Fruit fly (Drosophila melanogaster) whole organism, embryonic: ENCODE measurements around the gene CG42538.
A peak's percentile ranks its signal among the peaks of the same experiment; 100 is the strongest.

ENCODE experiments used
- Ada2b ChIP-seq: fragments of 200-800 bp; sonication (Bioruptor generic); IDR thresholded peaks from 2 replicates; pipeline ENCODE4 v1.3.6; 2022; ENCODE audit warnings: missing biosample characterization, missing genetic modification characterization
- Asciz ChIP-seq: fragments of 200-800 bp; sonication (Bioruptor generic); optimal IDR thresholded peaks from 2 replicates; lab custom pipeline; 2017; ENCODE audit warnings: missing biosample characterization, mild to moderate bottlenecking, missing genetic modification characterization, missing genetic modification reagents
- Atf6 ChIP-seq: fragments of 200-800 bp; sonication (Bioruptor generic); IDR thresholded peaks from 2 replicates; pipeline ENCODE4 v1.3.6; 2022; ENCODE audit warnings: missing biosample characterization, missing genetic modification characterization
- C15 ChIP-seq: fragments of 200-800 bp; sonication (Bioruptor generic); IDR thresholded peaks from 3 replicates; pipeline ENCODE4 v1.3.6; 2022; ENCODE audit warnings: missing biosample characterization, missing genetic modification characterization
- CG12744 ChIP-seq: fragments of 200-800 bp; sonication (Bioruptor generic); optimal IDR thresholded peaks from 2 replicates; lab custom pipeline; 2016; ENCODE audit warnings: missing biosample characterization, missing genetic modification characterization
- CG14014 ChIP-seq: fragments of 200-800 bp; sonication (Bioruptor generic); IDR thresholded peaks from 2 replicates; pipeline ENCODE4 v1.3.6; 2022; ENCODE audit warnings: missing biosample characterization, missing genetic modification characterization
- CG14860 ChIP-seq: fragments of 200-800 bp; sonication (Bioruptor generic); IDR thresholded peaks from 3 replicates; pipeline ENCODE4 v1.3.6; 2022; ENCODE audit warnings: missing biosample characterization, missing genetic modification characterization; ENCODE audit not compliant: partially characterized antibody
- CG15479 ChIP-seq: fragments of 200-800 bp; sonication (Bioruptor generic); optimal IDR thresholded peaks from 3 replicates; lab custom pipeline; 2019; ENCODE audit warnings: missing biosample characterization, mild to moderate bottlenecking, missing genetic modification characterization, moderate library complexity
- CG18011 ChIP-seq: fragments of 200-800 bp; sonication (Bioruptor generic); optimal IDR thresholded peaks from 2 replicates; lab custom pipeline; 2017; ENCODE audit warnings: missing biosample characterization, missing genetic modification characterization, mild to moderate bottlenecking, moderate library complexity, missing genotype
- CG18262 ChIP-seq: fragments of 200-800 bp; optimal IDR thresholded peaks from 3 replicates; lab custom pipeline; 2019; ENCODE audit warnings: missing biosample characterization, mild to moderate bottlenecking, missing genetic modification characterization, moderate library complexity
- CG2875 ChIP-seq: fragments of 200-800 bp; sonication (Bioruptor generic); optimal IDR thresholded peaks from 2 replicates; lab custom pipeline; 2017; ENCODE audit warnings: missing biosample characterization, mild to moderate bottlenecking, missing genetic modification characterization, missing genetic modification reagents
- CG31441 ChIP-seq: fragments of 200-800 bp; sonication (Bioruptor generic); IDR thresholded peaks from 2 replicates; pipeline ENCODE4 v1.3.6; 2022; ENCODE audit warnings: missing biosample characterization, missing genetic modification characterization
- CG34224 ChIP-seq: fragments of 200-800 bp; sonication (Bioruptor generic); IDR thresholded peaks from 3 replicates; pipeline ENCODE4 v1.3.6; 2022; ENCODE audit warnings: missing biosample characterization, missing genetic modification characterization; ENCODE audit not compliant: partially characterized antibody
- CG3726 ChIP-seq: fragments of 200-800 bp; sonication (Bioruptor generic); IDR thresholded peaks from 3 replicates; pipeline ENCODE4, ENCODE4 v1.3.6; 2022; ENCODE audit warnings: missing biosample characterization, missing genetic modification characterization
- CG4282 ChIP-seq: fragments of 200-800 bp; sonication (Bioruptor generic); optimal IDR thresholded peaks from 2 replicates; lab custom pipeline; 2016; ENCODE audit warnings: missing biosample characterization, missing genetic modification characterization
- CG4820 ChIP-seq: fragments of 200-800 bp; sonication (Bioruptor generic); optimal IDR thresholded peaks from 3 replicates; lab custom pipeline; 2016; ENCODE audit warnings: missing biosample characterization, missing genetic modification characterization
- CG4854 ChIP-seq: fragments of 200-800 bp; sonication (Bioruptor generic); optimal IDR thresholded peaks from 2 replicates; lab custom pipeline; 2016; ENCODE audit warnings: missing biosample characterization, missing genetic modification characterization, inconsistent platforms
- CG6254 ChIP-seq: fragments of 200-800 bp; sonication (Bioruptor generic); optimal IDR thresholded peaks from 3 replicates; lab custom pipeline; 2017; ENCODE audit warnings: mild to moderate bottlenecking, missing biosample characterization, missing genetic modification reagents, missing genetic modification characterization
- CG7271 ChIP-seq: fragments of 200-800 bp; sonication (Bioruptor generic); optimal IDR thresholded peaks from 2 replicates; lab custom pipeline; 2018; ENCODE audit warnings: missing biosample characterization, mild to moderate bottlenecking, missing genetic modification characterization, moderate library complexity
- CG7987 ChIP-seq: fragments of 200-800 bp; sonication (Bioruptor generic); optimal IDR thresholded peaks from 2 replicates; lab custom pipeline; 2018; ENCODE audit warnings: missing biosample characterization, mild to moderate bottlenecking, missing genetic modification characterization, moderate library complexity
- CG8924 ChIP-seq: fragments of 200-800 bp; optimal IDR thresholded peaks from 3 replicates; lab custom pipeline; 2019; ENCODE audit warnings: missing biosample characterization, mild to moderate bottlenecking, missing genetic modification characterization, moderate library complexity
- CG9727 ChIP-seq: fragments of 200-800 bp; sonication (Bioruptor generic); optimal IDR thresholded peaks from 3 replicates; lab custom pipeline; 2017; ENCODE audit warnings: missing biosample characterization, mild to moderate bottlenecking, missing genetic modification characterization
- CG9797 ChIP-seq: fragments of 200-800 bp; sonication (Bioruptor generic); optimal IDR thresholded peaks from 3 replicates; lab custom pipeline; 2018; ENCODE audit warnings: missing biosample characterization, mild to moderate bottlenecking, missing genetic modification characterization
- Camta ChIP-seq: fragments of 200-800 bp; sonication (Bioruptor generic); optimal IDR thresholded peaks from 2 replicates; lab custom pipeline; 2016; ENCODE audit warnings: missing biosample characterization, missing genetic modification characterization
- CkIIα-i1 ChIP-seq: fragments of 200-800 bp; sonication (Bioruptor generic); IDR thresholded peaks from 2 replicates; pipeline ENCODE4 v1.3.6; 2022; ENCODE audit warnings: missing biosample characterization, missing genetic modification characterization
- Dip3 ChIP-seq: fragments of 200-800 bp; sonication (Bioruptor generic); optimal IDR thresholded peaks from 3 replicates; lab custom pipeline; 2016; ENCODE audit warnings: missing biosample characterization, missing genetic modification characterization
- Doc3 ChIP-seq: fragments of 200-800 bp; sonication (Bioruptor generic); IDR thresholded peaks from 3 replicates; pipeline ENCODE4 v1.3.6; 2022; ENCODE audit warnings: missing biosample characterization, missing genetic modification characterization; ENCODE audit not compliant: partially characterized antibody
- Fer2 ChIP-seq: fragments of 200-800 bp; sonication (Bioruptor generic); optimal IDR thresholded peaks from 2 replicates; lab custom pipeline; 2018; ENCODE audit warnings: missing biosample characterization, mild to moderate bottlenecking, missing genetic modification characterization, moderate library complexity
- H2.0 ChIP-seq: fragments of 200-800 bp; sonication (Bioruptor generic); IDR thresholded peaks from 2 replicates; pipeline ENCODE4 v1.3.6; 2022; ENCODE audit warnings: missing biosample characterization, missing genetic modification characterization
- Pdp1 ChIP-seq, 2 experiments: fragments of 200-800 bp; sonication (Bioruptor generic); optimal IDR thresholded peaks; 3 replicates each; lab custom pipeline; 2016; ENCODE audit warnings: missing biosample characterization in 2 of 2, missing genetic modification characterization in 2 of 2, mild to moderate bottlenecking in 1 of 2, moderate library complexity in 1 of 2
- Rx ChIP-seq: fragments of 200-800 bp; sonication (Bioruptor generic); IDR thresholded peaks from 2 replicates; pipeline ENCODE4 v1.3.6; 2022; ENCODE audit warnings: missing biosample characterization, missing genetic modification characterization
- Scr ChIP-seq: fragments of 200-800 bp; sonication (Bioruptor generic); IDR thresholded peaks from 2 replicates; pipeline ENCODE4 v1.3.6; 2022; ENCODE audit warnings: missing biosample characterization, missing genetic modification characterization; ENCODE audit not compliant: partially characterized antibody
- Six4 ChIP-seq: fragments of 200-800 bp; sonication (Bioruptor generic); optimal IDR thresholded peaks from 2 replicates; lab custom pipeline; 2016; ENCODE audit warnings: missing biosample characterization, missing genetic modification characterization
- Sox100B ChIP-seq: fragments of 200-800 bp; sonication (Bioruptor generic); optimal IDR thresholded peaks from 3 replicates; lab custom pipeline; 2018; ENCODE audit warnings: missing biosample characterization, mild to moderate bottlenecking, missing genetic modification characterization
- Ssrp ChIP-seq: fragments of 200-800 bp; sonication (Bioruptor generic); optimal IDR thresholded peaks from 2 replicates; lab custom pipeline; 2018; ENCODE audit warnings: missing biosample characterization, mild to moderate bottlenecking, missing genetic modification characterization, moderate library complexity
- az2 ChIP-seq: fragments of 200-800 bp; sonication (Bioruptor generic); optimal IDR thresholded peaks from 3 replicates; lab custom pipeline; 2016; ENCODE audit warnings: missing biosample characterization, missing genetic modification characterization
- br ChIP-seq: fragments of >200 bp; optimal IDR thresholded peaks from 2 replicates; lab custom pipeline; 2017
- dati ChIP-seq: fragments of 200-800 bp; sonication (Bioruptor generic); IDR thresholded peaks from 2 replicates; pipeline ENCODE4 v1.3.6; 2022; ENCODE audit warnings: missing biosample characterization, missing genetic modification characterization
- dmrt11E ChIP-seq: fragments of 200-800 bp; sonication (Bioruptor generic); optimal IDR thresholded peaks from 3 replicates; lab custom pipeline; 2018; ENCODE audit warnings: missing biosample characterization, mild to moderate bottlenecking, missing genetic modification characterization, moderate library complexity
- ftz-f1 ChIP-seq: fragments of 200-800 bp; sonication (Bioruptor generic); optimal IDR thresholded peaks from 2 replicates; lab custom pipeline; 2016; ENCODE audit warnings: missing biosample characterization, missing genetic modification characterization
- fu2 ChIP-seq: fragments of 200-800 bp; sonication (Bioruptor generic); optimal IDR thresholded peaks from 2 replicates; lab custom pipeline; 2016; ENCODE audit warnings: missing biosample characterization, missing genetic modification characterization
- grau ChIP-seq: fragments of 200-800 bp; optimal IDR thresholded peaks from 3 replicates; lab custom pipeline; 2019; ENCODE audit warnings: missing biosample characterization, mild to moderate bottlenecking, missing genetic modification characterization, moderate library complexity
- lmd ChIP-seq: fragments of 200-800 bp; sonication (Bioruptor generic); IDR thresholded peaks from 2 replicates; pipeline ENCODE4 v1.3.6; 2022; ENCODE audit warnings: missing biosample characterization, missing genetic modification characterization
- pb ChIP-seq: fragments of 200-800 bp; sonication (Bioruptor generic); optimal IDR thresholded peaks from 3 replicates; lab custom pipeline; 2016; ENCODE audit warnings: missing biosample characterization, missing genetic modification characterization
- phol ChIP-seq: fragments of 200-800 bp; sonication (Bioruptor generic); optimal IDR thresholded peaks from 3 replicates; lab custom pipeline; 2018; ENCODE audit warnings: missing biosample characterization, mild to moderate bottlenecking, missing genetic modification characterization, moderate library complexity
- run ChIP-seq: fragments of 200-800 bp; sonication (Bioruptor generic); optimal IDR thresholded peaks from 3 replicates; lab custom pipeline; 2018; ENCODE audit warnings: missing biosample characterization, mild to moderate bottlenecking, missing genetic modification characterization
- sima ChIP-seq: fragments of 200-800 bp; sonication (Bioruptor generic); optimal IDR thresholded peaks from 2 replicates; lab custom pipeline; 2016; ENCODE audit warnings: missing biosample characterization, missing genetic modification characterization
- stc ChIP-seq: fragments of 200-800 bp; sonication (Bioruptor generic); IDR thresholded peaks from 2 replicates; pipeline ENCODE4 v1.3.6; 2022; ENCODE audit warnings: missing biosample characterization, missing genetic modification characterization
- tio ChIP-seq: fragments of 200-800 bp; sonication (Bioruptor generic); optimal IDR thresholded peaks from 2 replicates; lab custom pipeline; 2017; ENCODE audit warnings: missing biosample characterization, missing genetic modification characterization, inconsistent platforms

Gene CG42538

dm6 chr3L:16004401-16005237, 29.7 kb upstream of the CG42538 start, which contains the start of the genes hzg and mRpS31 (continued):
- TF ChIP-seq CG8924 (tag; lab: Kevin White, UChicago) (peak; percentile 68), CG31441 (GFP tag; lab: Robert Waterston, UW) (peak; percentile 66; the same call in 1 of the 2 replicates), CG15479 (GFP tag; lab: Kevin White, UChicago) (peak; percentile 34), CG7987 (GFP tag; lab: Kevin White, UChicago) (no peak), CG18011 (no peak), CG4282 (GFP tag; lab: Kevin White, UChicago) (no peak), stc (GFP tag; lab: Robert Waterston, UW) (no peak), lmd (GFP tag; lab: Robert Waterston, UW) (no peak; the same call in 1 of the 2 replicates), CG6254 (no peak), Dip3 (GFP tag; lab: Kevin White, UChicago) (peak; percentile 20), C15 (GFP tag; lab: Robert Waterston, UW) (no peak), CG9727 (GFP tag; lab: Kevin White, UChicago) (peak; percentile 35), Doc3 (no peak), CG18262 (tag; lab: Kevin White, UChicago) (peak; percentile 66), run (tag; lab: Kevin White, UChicago) (no peak), sima (GFP tag; lab: Kevin White, UChicago) (no peak), dati (GFP tag; lab: Robert Waterston, UW) (no peak), br (lab: Kevin White, UChicago) (no peak), Atf6 (GFP tag; lab: Robert Waterston, UW) (peak; percentile 48; the same call in 1 of the 2 replicates), Ssrp (peak; percentile 55), Six4 (GFP tag; lab: Kevin White, UChicago) (peak; percentile 52), fu2 (GFP tag; lab: Kevin White, UChicago) (peak; percentile 32), Sox100B (GFP tag; lab: Kevin White, UChicago) (peak; percentile 40), CkIIα-i1 (GFP tag; lab: Robert Waterston, UW) (no peak), CG14860 (GFP tag; lab: Robert Waterston, UW) (no peak), CG9797 (peak; percentile 82), Fer2 (tag; lab: Kevin White, UChicago) (peak; percentile 20), dmrt11E (peak; percentile 39), Asciz (GFP tag; lab: Kevin White, UChicago) (no peak), CG34224 (no peak), CG7271 (no peak), tio (no peak), phol (tag; lab: Kevin White, UChicago) (peak; percentile 73), CG14014 (GFP tag; lab: Robert Waterston, UW) (no peak), CG3726 (GFP tag; lab: Robert Waterston, UW) (no peak), ftz-f1 (no peak), Rx (GFP tag; lab: Robert Waterston, UW) (no peak), Ada2b (GFP tag; lab: Robert Waterston, UW) (peak; percentile 33), CG4854 (GFP tag; lab: Kevin White, UChicago) (no peak), H2.0 (peak; percentile 43; the same call in 1 of the 2 replicates), pb (GFP tag; lab: Kevin White, UChicago) (peak; percentile 12), CG2875 (GFP tag; lab: Kevin White, UChicago) (no peak), Scr (GFP tag; lab: Robert Waterston, UW) (no peak), CG12744 (GFP tag; lab: Kevin White, UChicago) (peak; percentile 40), CG4820 (GFP tag; lab: Kevin White, UChicago) (peak; percentile 49), Camta (GFP tag; lab: Kevin White, UChicago) (peak; percentile 59), Pdp1 (GFP tag; optimal IDR thresholded peaks at IDR 0.05; lab: Kevin White, UChicago) (peak; percentile 42 to 55), grau (tag; lab: Kevin White, UChicago) (peak; percentile 71), az2 (GFP tag; lab: Kevin White, UChicago) (peak; percentile 57)
